Fruit fly (Drosophila melanogaster): ENCODE results near the gene Manf.

Gene Manf

DNA sequence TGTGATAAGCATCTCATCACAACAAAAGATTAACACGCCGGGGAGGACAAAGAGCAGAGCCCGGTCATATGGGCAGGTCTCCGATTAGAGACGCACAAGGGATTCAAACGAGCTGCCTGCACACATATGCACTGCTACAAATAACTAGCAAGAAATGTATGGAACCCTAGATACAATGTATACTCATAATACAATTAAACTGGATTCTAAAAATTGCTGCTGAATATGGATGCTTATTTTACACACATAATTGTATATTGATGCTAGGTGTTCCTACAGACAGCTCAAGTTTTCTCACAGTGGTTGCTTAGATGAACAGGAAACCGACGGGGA lies 12.2 kb upstream of the Manf start (continued):
- TF ChIP-seq HLHmδ (GFP tag; optimal IDR thresholded peaks at IDR 0.05) (no peak), salm (tag; optimal IDR thresholded peaks at IDR 0.05) (no peak), CG32772 (GFP tag; IDR thresholded peaks at IDR 0.05) (0 out of 2 replicates have a peak, but pooled peaks have one; percentile 26), Vsx1 (GFP tag; optimal IDR thresholded peaks at IDR 0.05) (no peak), C15 (GFP tag; IDR thresholded peaks at IDR 0.05) (no peak), CG12942 (GFP tag; optimal IDR thresholded peaks at IDR 0.05) (peak; percentile 1), CG10462 (GFP tag; optimal IDR thresholded peaks at IDR 0.05) (peak; percentile 36), CG1603 (tag; optimal IDR thresholded peaks at IDR 0.05) (peak; percentile 86), Ravus (GFP tag; IDR thresholded peaks at IDR 0.05) (no peak), Dref (GFP tag; IDR thresholded peaks at IDR 0.05) (no peak), CG13775 (GFP tag; optimal IDR thresholded peaks at IDR 0.05) (peak; percentile 69), mld (GFP tag; IDR thresholded peaks at IDR 0.05; ENCODE audit: partially characterized antibody) (no peak), exex (tag; optimal IDR thresholded peaks at IDR 0.05) (no peak), Ssrp (tag; optimal IDR thresholded peaks at IDR 0.05) (peak; percentile 60), CG15601 (tag; optimal IDR thresholded peaks at IDR 0.05) (peak; percentile 16), CG3163 (GFP tag; optimal IDR thresholded peaks at IDR 0.05) (no peak), CG12104 (GFP tag; optimal IDR thresholded peaks at IDR 0.05) (peak; percentile 40), ranshi (GFP tag; IDR thresholded peaks at IDR 0.05) (0 out of 2 replicates have a peak, but pooled peaks have one; percentile 50), tap (tag; optimal IDR thresholded peaks at IDR 0.05) (no peak), Poxn (GFP tag; IDR thresholded peaks at IDR 0.05) (no peak), Lim3 (GFP tag; IDR thresholded peaks at IDR 0.05) (no peak), cg (GFP tag; optimal IDR thresholded peaks at IDR 0.05) (no peak), az2 (GFP tag; optimal IDR thresholded peaks at IDR 0.05) (peak; percentile 62), Usf (GFP tag; optimal IDR thresholded peaks at IDR 0.05) (peak; percentile 28), Dek (tag; optimal IDR thresholded peaks at IDR 0.05) (no peak), MTF-1 (GFP tag; optimal IDR thresholded peaks at IDR 0.05; ENCODE audit: borderline replicate concordance) (no peak), fd64A (GFP tag; optimal IDR thresholded peaks at IDR 0.05) (no peak), bigmax (GFP tag; optimal IDR thresholded peaks at IDR 0.05) (no peak), Myb (GFP tag; optimal IDR thresholded peaks at IDR 0.05) (peak; percentile 11), CG33557 (GFP tag; optimal IDR thresholded peaks at IDR 0.05) (peak; percentile 64), CG14710 (tag; optimal IDR thresholded peaks at IDR 0.05) (peak; percentile 76), zen (tag; optimal IDR thresholded peaks at IDR 0.05) (peak; percentile 95), dan (GFP tag; IDR thresholded peaks at IDR 0.05) (peak; percentile 78), nmo (GFP tag; optimal IDR thresholded peaks at IDR 0.05) (peak; percentile 61), CG17829 (tag; optimal IDR thresholded peaks at IDR 0.05) (peak; percentile 83), slp2 (GFP tag; optimal IDR thresholded peaks at IDR 0.05) (peak; percentile 26), nau (GFP tag; optimal IDR thresholded peaks at IDR 0.05) (no peak), run (tag; optimal IDR thresholded peaks at IDR 0.05) (no peak), CG2120 (GFP tag; optimal IDR thresholded peaks at IDR 0.05) (no peak), CG11085 (GFP tag; IDR thresholded peaks at IDR 0.05) (no peak), CG1832 (GFP tag; optimal IDR thresholded peaks at IDR 0.05) (no peak), ind (GFP tag; optimal IDR thresholded peaks at IDR 0.05) (peak; percentile 41), lmd (GFP tag; IDR thresholded peaks at IDR 0.05) (peak; percentile 60), slou (GFP tag; optimal IDR thresholded peaks at IDR 0.05) (no peak), nerfin-2 (GFP tag; IDR thresholded peaks at IDR 0.05; ENCODE audit: partially characterized antibody) (no peak), lola (GFP tag; optimal IDR thresholded peaks at IDR 0.05) (peak in 1 of 3 experiments; percentile 81), CG8388 (GFP tag; optimal IDR thresholded peaks at IDR 0.05) (peak; percentile 60), tio (GFP tag; optimal IDR thresholded peaks at IDR 0.05) (peak; percentile 39), grau (tag; optimal IDR thresholded peaks at IDR 0.05) (peak; percentile 43), Pdp1 (GFP tag; optimal IDR thresholded peaks at IDR 0.05) (peak; percentile 55 to 58), CG13123 (GFP tag; optimal IDR thresholded peaks at IDR 0.05) (no peak)
